Fruit fly (Drosophila melanogaster): ENCODE data around the gene Apl.

The Apl gene

dm6 chr3L:16587994-16588622 is 6.9 kb upstream of the Apl start (continued):
- TF ChIP-seq CG18619 (GFP tag; optimal IDR thresholded peaks at IDR 0.05), result peak; percentile 32
- TF ChIP-seq sob (GFP tag; IDR thresholded peaks at IDR 0.05), result peak; percentile 64; the same call in 1 of the 2 replicates
- TF ChIP-seq bab2 (GFP tag; optimal IDR thresholded peaks at IDR 0.05), result peak; percentile 52
- peak; percentile 20 for TF ChIP-seq CG7271 (tag; optimal IDR thresholded peaks at IDR 0.05)
- no peak for TF ChIP-seq CkIIα-i1 (GFP tag; IDR thresholded peaks at IDR 0.05)
- peak; percentile 1 for TF ChIP-seq gcm (GFP tag; optimal IDR thresholded peaks at IDR 0.05)
- peak; percentile 11; the same call in 1 of the 3 replicates for TF ChIP-seq CG3726 (GFP tag; IDR thresholded peaks at IDR 0.05)
- peak; percentile 21 for TF ChIP-seq Oli (tag; optimal IDR thresholded peaks at IDR 0.05)
- TF ChIP-seq CG3847 (GFP tag; IDR thresholded peaks at IDR 0.05), result peak; percentile 79
- no peak for TF ChIP-seq CG11504 (tag; optimal IDR thresholded peaks at IDR 0.05)
- peak; percentile 90 for TF ChIP-seq Bgb (GFP tag; IDR thresholded peaks at IDR 0.05; ENCODE audit: partially characterized antibody)
- TF ChIP-seq Sox102F (GFP tag; optimal IDR thresholded peaks at IDR 0.05), result no peak
- peak; percentile 89 for TF ChIP-seq cg (GFP tag; optimal IDR thresholded peaks at IDR 0.05)
- TF ChIP-seq CG4617 (GFP tag; optimal IDR thresholded peaks at IDR 0.05; ENCODE audit: borderline replicate concordance), result peak; percentile 88
- TF ChIP-seq al (GFP tag; IDR thresholded peaks at IDR 0.05), result peak; percentile 20; the same call in 1 of the 2 replicates
- TF ChIP-seq CG5180 (GFP tag; optimal IDR thresholded peaks at IDR 0.05), result no peak
- TF ChIP-seq dan (GFP tag; IDR thresholded peaks at IDR 0.05), result no peak
- no peak for TF ChIP-seq Asciz (GFP tag; optimal IDR thresholded peaks at IDR 0.05)
- no peak for TF ChIP-seq CG18764 (GFP tag; optimal IDR thresholded peaks at IDR 0.05)
- peak; percentile 73 for TF ChIP-seq CG12391 (tag; optimal IDR thresholded peaks at IDR 0.05)
- TF ChIP-seq sens (GFP tag), result peak; percentile 96
- TF ChIP-seq CG3065 (GFP tag; optimal IDR thresholded peaks at IDR 0.05), result peak; percentile 26
- TF ChIP-seq MESR4 (GFP tag; optimal IDR thresholded peaks at IDR 0.05), result no peak
- peak; percentile 6 for TF ChIP-seq CG33557 (GFP tag; optimal IDR thresholded peaks at IDR 0.05)
- TF ChIP-seq CG2116 (GFP tag; optimal IDR thresholded peaks at IDR 0.05), result peak; percentile 79
- TF ChIP-seq Fer3 (tag; optimal IDR thresholded peaks at IDR 0.05), result peak; percentile 62
- peak; percentile 34 for TF ChIP-seq CG6683 (GFP tag; optimal IDR thresholded peaks at IDR 0.05)
- peak; percentile 45 for TF ChIP-seq nerfin-1 (tag; optimal IDR thresholded peaks at IDR 0.05)
- peak; percentile 99 for TF ChIP-seq CG31441 (GFP tag; IDR thresholded peaks at IDR 0.05)
- no peak for TF ChIP-seq Jarid2 (GFP tag; optimal IDR thresholded peaks at IDR 0.05)
- TF ChIP-seq CG17359 (tag; optimal IDR thresholded peaks at IDR 0.05), result peak; percentile 54
- no peak for TF ChIP-seq pita (GFP tag; optimal IDR thresholded peaks at IDR 0.05)
- TF ChIP-seq CG12071 (GFP tag; optimal IDR thresholded peaks at IDR 0.05), result no peak
- TF ChIP-seq toy (GFP tag; IDR thresholded peaks at IDR 0.05), result peak; percentile 34; the same call in 1 of the 2 replicates
- peak; percentile 9 for TF ChIP-seq crc (GFP tag; optimal IDR thresholded peaks at IDR 0.05)
- no peak for TF ChIP-seq Hmx (GFP tag; optimal IDR thresholded peaks at IDR 0.05)
- TF ChIP-seq Atf3 (GFP tag; optimal IDR thresholded peaks at IDR 0.05), result peak; percentile 32
- TF ChIP-seq usp (GFP tag; optimal IDR thresholded peaks at IDR 0.05), result no peak
- peak in 1 of 2 experiments; percentile 6 for TF ChIP-seq insv (GFP tag; optimal IDR thresholded peaks at IDR 0.05)
- no peak for TF ChIP-seq CG16779 (GFP tag; IDR thresholded peaks at IDR 0.05)
- TF ChIP-seq ato (GFP tag; IDR thresholded peaks at IDR 0.05; ENCODE audit: partially characterized antibody), result peak; percentile 60
- peak; percentile 64; the same call in 2 of the 3 replicates for TF ChIP-seq CG11695 (GFP tag; IDR thresholded peaks at IDR 0.05)
- peak; percentile 44 for TF ChIP-seq emc (GFP tag; optimal IDR thresholded peaks at IDR 0.05)
- TF ChIP-seq C15 (GFP tag; IDR thresholded peaks at IDR 0.05), result no peak
- TF ChIP-seq Elba2 (GFP tag; optimal IDR thresholded peaks at IDR 0.05), result peak; percentile 54
- no peak for TF ChIP-seq salm (tag; optimal IDR thresholded peaks at IDR 0.05)
- TF ChIP-seq CG8765 (GFP tag; IDR thresholded peaks at IDR 0.05), result no peak
- peak; percentile 65; the same call in 1 of the 2 replicates for TF ChIP-seq CG14014 (GFP tag; IDR thresholded peaks at IDR 0.05)
- no peak for TF ChIP-seq exex (tag; optimal IDR thresholded peaks at IDR 0.05)

All from whole organism, embryonic.